Worm (Caenorhabditis elegans): ENCODE measurements around the gene Y42A5A.5.

The Y42A5A.5 gene

ce11 chrV:11094698-11095097 lies 14.8 kb downstream of the Y42A5A.5 start:
- TF ChIP-seq tab-1 (GFP tag; IDR thresholded peaks at IDR 0.05), result no peak
- TF ChIP-seq ztf-23 (GFP tag; IDR thresholded peaks at IDR 0.05), result no peak
- no peak for TF ChIP-seq T22C8.4 (GFP tag; IDR thresholded peaks at IDR 0.05)
- no peak for TF ChIP-seq med-1 (GFP tag; optimal IDR thresholded peaks at IDR 0.05; ENCODE audit: insufficient read depth)

- TF ChIP-seq med-1 (GFP tag; optimal IDR thresholded peaks at IDR 0.05; ENCODE audit: insufficient read depth) (no peak), ztf-23 (GFP tag; IDR thresholded peaks at IDR 0.05) (no peak), T22C8.4 (GFP tag; IDR thresholded peaks at IDR 0.05) (no peak), flt-1 (GFP tag; IDR thresholded peaks at IDR 0.05) (no peak), cog-1 (tag; optimal IDR thresholded peaks at IDR 0.05) (no peak), klf-2 (GFP tag; conservative IDR thresholded peaks at IDR 0.05) (no peak), ref-1 (GFP tag; conservative IDR thresholded peaks at IDR 0.05) (no peak)
These were observed 16.1 kb downstream of the Y42A5A.5 start, which contains the start of gene lact-8 for ce11 chrV:11093163-11094091. Gene lact-8 (minus strand): TSS chrV:11093607.

ce11 chrV:11087519-11087998 lies 22.0 kb downstream of the Y42A5A.5 start, which contains the start of gene Y42A5A.1:
Gene Y42A5A.1 (plus strand): TSS chrV:11087948.
- TF ChIP-seq ztf-23 (GFP tag; IDR thresholded peaks at IDR 0.05), result no peak
- TF ChIP-seq ref-1 (GFP tag; conservative IDR thresholded peaks at IDR 0.05), result no peak
- TF ChIP-seq flt-1 (GFP tag; IDR thresholded peaks at IDR 0.05), result no peak
- no peak for TF ChIP-seq cog-1 (tag; optimal IDR thresholded peaks at IDR 0.05)
- no peak for TF ChIP-seq T22C8.4 (GFP tag; IDR thresholded peaks at IDR 0.05)
- no peak for TF ChIP-seq tab-1 (GFP tag; IDR thresholded peaks at IDR 0.05)

- no peak for TF ChIP-seq klf-2 (GFP tag; conservative IDR thresholded peaks at IDR 0.05)
- no peak for TF ChIP-seq med-1 (GFP tag; optimal IDR thresholded peaks at IDR 0.05; ENCODE audit: insufficient read depth)
- no peak for TF ChIP-seq ztf-29 (GFP tag; IDR thresholded peaks at IDR 0.05)
- no peak for TF ChIP-seq ztf-23 (GFP tag; IDR thresholded peaks at IDR 0.05)
These were observed 22.4 kb downstream of the Y42A5A.5 start for ce11 chrV:11087119-11087518.

- TF ChIP-seq cog-1 (tag; optimal IDR thresholded peaks at IDR 0.05), result peak; percentile 77
- TF ChIP-seq klf-2 (GFP tag; conservative IDR thresholded peaks at IDR 0.05), result no peak
These were observed 25.9 kb downstream of the Y42A5A.5 start for ce11 chrV:11083691-11084090.

ce11 chrV:11082964-11083363 lies 26.6 kb downstream of the Y42A5A.5 start:
- no peak for TF ChIP-seq ztf-29 (GFP tag; IDR thresholded peaks at IDR 0.05)
- no peak for TF ChIP-seq cog-1 (tag; optimal IDR thresholded peaks at IDR 0.05)
- no peak for TF ChIP-seq T22C8.4 (GFP tag; IDR thresholded peaks at IDR 0.05)
- no peak for TF ChIP-seq ref-1 (GFP tag; conservative IDR thresholded peaks at IDR 0.05)
- no peak for TF ChIP-seq med-1 (GFP tag; optimal IDR thresholded peaks at IDR 0.05; ENCODE audit: insufficient read depth)
- TF ChIP-seq tab-1 (GFP tag; IDR thresholded peaks at IDR 0.05), result no peak
- TF ChIP-seq ztf-23 (GFP tag; IDR thresholded peaks at IDR 0.05), result no peak
- no peak for TF ChIP-seq flt-1 (GFP tag; IDR thresholded peaks at IDR 0.05)
- TF ChIP-seq klf-2 (GFP tag; conservative IDR thresholded peaks at IDR 0.05), result no peak

- no peak for TF ChIP-seq med-1 (GFP tag; optimal IDR thresholded peaks at IDR 0.05; ENCODE audit: insufficient read depth)
- peak; percentile 23 for TF ChIP-seq cog-1 (tag; optimal IDR thresholded peaks at IDR 0.05)
These were observed 27.1 kb downstream of the Y42A5A.5 start for ce11 chrV:11082475-11082874.

- TF ChIP-seq ztf-29 (GFP tag; IDR thresholded peaks at IDR 0.05), result no peak
- 0 out of 2 replicates have a peak, but pooled peaks have one; percentile 27 for TF ChIP-seq flt-1 (GFP tag; IDR thresholded peaks at IDR 0.05)
These were observed 29.0 kb downstream of the Y42A5A.5 start, which contains the start of gene act-1 for ce11 chrV:11080345-11081102. Gene act-1 (plus strand): TSS chrV:11081052.

ce11 chrV:11078874-11079273 lies 30.7 kb downstream of the Y42A5A.5 start:
- TF ChIP-seq tab-1 (GFP tag; IDR thresholded peaks at IDR 0.05) (no peak), T22C8.4 (GFP tag; IDR thresholded peaks at IDR 0.05) (no peak), klf-2 (GFP tag; conservative IDR thresholded peaks at IDR 0.05) (no peak)

- TF ChIP-seq ztf-29 (GFP tag; IDR thresholded peaks at IDR 0.05), result no peak
- no peak for TF ChIP-seq ref-1 (GFP tag; conservative IDR thresholded peaks at IDR 0.05)
- TF ChIP-seq cog-1 (tag; optimal IDR thresholded peaks at IDR 0.05), result peak; percentile 28
- no peak for TF ChIP-seq T22C8.4 (GFP tag; IDR thresholded peaks at IDR 0.05)
- peak; percentile 14; the same call in 1 of the 2 replicates for TF ChIP-seq ztf-23 (GFP tag; IDR thresholded peaks at IDR 0.05)
- TF ChIP-seq med-1 (GFP tag; optimal IDR thresholded peaks at IDR 0.05; ENCODE audit: insufficient read depth), result no peak
- TF ChIP-seq klf-2 (GFP tag; conservative IDR thresholded peaks at IDR 0.05), result no peak
- peak; percentile 53; the same call in 1 of the 2 replicates for TF ChIP-seq flt-1 (GFP tag; IDR thresholded peaks at IDR 0.05)
- TF ChIP-seq tab-1 (GFP tag; IDR thresholded peaks at IDR 0.05), result no peak
These were observed 31.3 kb downstream of the Y42A5A.5 start, which contains the start of gene act-2 for ce11 chrV:11078104-11078724. Gene act-2 (minus strand): TSS chrV:11078154.
